Worm (Caenorhabditis elegans): ENCODE data around the gene scl-6.

The scl-6 gene

ce11 chrIV:13071445-13071844 lies 2.9 kb downstream of the scl-6 start, which contains the start of gene scl-8 (continued):
- TF ChIP-seq dve-1 (tag; optimal IDR thresholded peaks at IDR 0.05), result no peak

- TF ChIP-seq gmeb-2 (tag; optimal IDR thresholded peaks at IDR 0.05), result no peak
- TF ChIP-seq unc-42 (tag; optimal IDR thresholded peaks at IDR 0.05), result no peak
- TF ChIP-seq pat-9 (tag; optimal IDR thresholded peaks at IDR 0.05), result no peak
- TF ChIP-seq rnt-1 (tag; optimal IDR thresholded peaks at IDR 0.05), result no peak
- TF ChIP-seq ceh-34 (tag; optimal IDR thresholded peaks at IDR 0.05), result no peak
- TF ChIP-seq fkh-10 (GFP tag; optimal IDR thresholded peaks at IDR 0.05), result no peak
- TF ChIP-seq pax-1 (tag; optimal IDR thresholded peaks at IDR 0.05), result no peak
- no peak for TF ChIP-seq che-1 (tag; optimal IDR thresholded peaks at IDR 0.05)
- TF ChIP-seq ceh-30 (tag; optimal IDR thresholded peaks at IDR 0.05), result no peak
- no peak for TF ChIP-seq C38D4.7 (GFP tag; optimal IDR thresholded peaks at IDR 0.05)
- no peak for TF ChIP-seq madf-2 (tag; optimal IDR thresholded peaks at IDR 0.05)
These were observed 7.2 kb downstream of the scl-6 start for ce11 chrIV:13075625-13076252.

ce11 chrIV:13076620-13077019 lies 8.1 kb downstream of the scl-6 start, which contains the start of gene C39E9.7:
C39E9.7 (minus strand) TSS chrIV:13076720.
- TF ChIP-seq syd-9 (tag; optimal IDR thresholded peaks at IDR 0.05) (no peak), sox-4 (tag; optimal IDR thresholded peaks at IDR 0.05) (no peak), hlh-6 (tag; optimal IDR thresholded peaks at IDR 0.05) (no peak), ahr-1 (tag; optimal IDR thresholded peaks at IDR 0.05) (no peak)

- no peak for TF ChIP-seq hlh-30 (tag; optimal IDR thresholded peaks at IDR 0.05; ENCODE audit: insufficient read depth)
- TF ChIP-seq unc-55 (GFP tag; optimal IDR thresholded peaks at IDR 0.05), result no peak
- no peak for TF ChIP-seq zip-5 (tag; optimal IDR thresholded peaks at IDR 0.05)
- TF ChIP-seq hlh-13 (GFP tag; optimal IDR thresholded peaks at IDR 0.05), result no peak
- TF ChIP-seq Y22D7AL.16 (tag; optimal IDR thresholded peaks at IDR 0.05), result no peak
- no peak for TF ChIP-seq sox-2 (GFP tag; IDR thresholded peaks at IDR 0.05)
- TF ChIP-seq ceh-45 (GFP tag; IDR thresholded peaks at IDR 0.05), result no peak
- TF ChIP-seq K02D7.2 (tag; optimal IDR thresholded peaks at IDR 0.05), result no peak
- no peak for TF ChIP-seq pha-2 (tag; optimal IDR thresholded peaks at IDR 0.05)
- no peak for TF ChIP-seq dmd-4 (tag; optimal IDR thresholded peaks at IDR 0.05; ENCODE audit: borderline replicate concordance)
- no peak for TF ChIP-seq elt-2 (tag; optimal IDR thresholded peaks at IDR 0.05)
- no peak for TF ChIP-seq unc-86 (tag; optimal IDR thresholded peaks at IDR 0.05)
- no peak for TF ChIP-seq sdc-2 (tag; optimal IDR thresholded peaks at IDR 0.05)
- no peak for TF ChIP-seq elt-4 (tag; optimal IDR thresholded peaks at IDR 0.05)
- no peak for TF ChIP-seq ceh-6 (GFP tag; optimal IDR thresholded peaks at IDR 0.05)
These were observed 9.1 kb downstream of the scl-6 start for ce11 chrIV:13077694-13078093.

ce11 chrIV:13078342-13078741 lies 9.8 kb downstream of the scl-6 start:
- TF ChIP-seq fkh-6 (tag; optimal IDR thresholded peaks at IDR 0.05), result no peak
- no peak for TF ChIP-seq ceh-45 (GFP tag; IDR thresholded peaks at IDR 0.05)
- no peak for TF ChIP-seq K09A11.1 (tag; optimal IDR thresholded peaks at IDR 0.05; ENCODE audit: insufficient read depth)
- TF ChIP-seq lin-11 (tag; optimal IDR thresholded peaks at IDR 0.05), result no peak
